Fruit fly (Drosophila melanogaster) whole organism, adult: ENCODE results near the gene Pi3K68D.

Experiments used
- CG14711 ChIP-seq: fragments of 200-800 bp; sonication (Bioruptor generic); optimal IDR thresholded peaks from 2 replicates; lab custom pipeline; 2018; ENCODE audit warnings: missing biosample characterization, mild to moderate bottlenecking, missing genetic modification characterization, moderate library complexity
- CG1620 ChIP-seq: fragments of 200-800 bp; sonication (Bioruptor generic); optimal IDR thresholded peaks from 2 replicates; lab custom pipeline; 2016; ENCODE audit warnings: missing biosample characterization, missing genetic modification characterization
- CG7101 ChIP-seq: fragments of 200-800 bp; sonication (Bioruptor generic); optimal IDR thresholded peaks from 2 replicates; lab custom pipeline; 2018; ENCODE audit warnings: missing biosample characterization, mild to moderate bottlenecking, missing genetic modification characterization, moderate library complexity
- Crg-1 ChIP-seq: fragments of 200-800 bp; sonication (Bioruptor generic); optimal IDR thresholded peaks from 2 replicates; lab custom pipeline; 2016; ENCODE audit warnings: missing biosample characterization, missing genetic modification characterization
- Mnt ChIP-seq: fragments of 200-800 bp; sonication (Bioruptor generic); optimal IDR thresholded peaks from 2 replicates; lab custom pipeline; 2016; ENCODE audit warnings: missing biosample characterization, mild to moderate bottlenecking, missing genetic modification characterization
- cnc ChIP-seq, 2 experiments: fragments of >200 bp; optimal IDR thresholded peaks; 2 replicates each; lab custom pipeline; 2017
- ovo ChIP-seq: fragments of 200-800 bp; sonication (Bioruptor generic); optimal IDR thresholded peaks from 2 replicates; lab custom pipeline; 2016; ENCODE audit warnings: missing biosample characterization, missing genetic modification characterization

DNA sequence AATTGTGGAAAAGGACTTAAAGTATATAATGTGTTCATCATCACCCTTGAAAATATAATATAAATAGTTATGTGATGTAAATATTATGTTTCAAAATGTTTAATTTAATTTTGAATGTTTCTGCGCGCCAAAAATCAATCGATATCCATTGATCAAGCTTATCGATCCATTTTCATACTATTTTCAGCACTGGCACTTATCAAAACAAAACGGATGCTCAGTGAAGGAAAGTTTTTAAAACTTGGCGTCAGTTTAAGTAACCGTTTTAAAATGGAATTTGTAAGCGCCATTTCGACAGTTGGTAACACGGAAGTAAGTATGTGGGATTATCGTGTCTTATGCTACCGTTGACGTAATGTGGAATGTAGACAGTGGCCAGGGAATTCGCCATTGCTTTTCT is 61.7 kb downstream of the Pi3K68D start, which contains the start of gene sunn:
- no peak for TF ChIP-seq cnc (optimal IDR thresholded peaks at IDR 0.05; lab: Kevin White, UChicago)
- TF ChIP-seq Mnt (GFP tag; lab: Kevin White, UChicago): no peak
- no peak for TF ChIP-seq ovo (GFP tag; lab: Kevin White, UChicago)
- no peak for TF ChIP-seq CG14711 (tag; lab: Kevin White, UChicago)
- TF ChIP-seq CG7101 (tag; lab: Kevin White, UChicago): no peak
- no peak for TF ChIP-seq Crg-1
- no peak for TF ChIP-seq CG1620 (GFP tag; lab: Kevin White, UChicago)
